Worm (Caenorhabditis elegans): ENCODE data around the gene frpr-6.

frpr-6 gene

ce11 chrV:9111957-9112356, 11.0 kb upstream of the frpr-6 start:
- TF ChIP-seq snpc-1.3 (tag; optimal IDR thresholded peaks at IDR 0.05; ENCODE audit: insufficient read depth): no peak
- no peak for TF ChIP-seq let-607 (tag; optimal IDR thresholded peaks at IDR 0.05)
- no peak for TF ChIP-seq aptf-3 (GFP tag; IDR thresholded peaks at IDR 0.05)
- no peak for TF ChIP-seq fkh-3 (tag; optimal IDR thresholded peaks at IDR 0.05)
- no peak for TF ChIP-seq repo-1 (tag; optimal IDR thresholded peaks at IDR 0.05)
- no peak for TF ChIP-seq ztf-6 (GFP tag; IDR thresholded peaks at IDR 0.05)
- TF ChIP-seq ceh-100 (GFP tag; IDR thresholded peaks at IDR 0.05): no peak
- no peak for TF ChIP-seq C17E4.6 (GFP tag; IDR thresholded peaks at IDR 0.05)
- TF ChIP-seq ceh-40 (GFP tag; IDR thresholded peaks at IDR 0.05): no peak
- no peak for TF ChIP-seq nhr-80 (tag; optimal IDR thresholded peaks at IDR 0.05)

ce11 chrV:9109281-9109680, 8.3 kb upstream of the frpr-6 start, which contains the start of gene pqn-31:
pqn-31 (plus strand) TSS chrV:9109581.
- no peak for TF ChIP-seq mes-4 (tag; optimal IDR thresholded peaks at IDR 0.05)
- TF ChIP-seq ceh-79 (tag; optimal IDR thresholded peaks at IDR 0.05): no peak
- no peak for TF ChIP-seq F10E7.11 (tag; optimal IDR thresholded peaks at IDR 0.05)
- no peak for TF ChIP-seq rec-8 (tag; optimal IDR thresholded peaks at IDR 0.05)
- TF ChIP-seq hlh-12 (tag; optimal IDR thresholded peaks at IDR 0.05): no peak
- no peak for TF ChIP-seq repo-1 (tag; optimal IDR thresholded peaks at IDR 0.05)
- no peak for TF ChIP-seq snpc-1.1 (tag; optimal IDR thresholded peaks at IDR 0.05; ENCODE audit: insufficient read depth)
- no peak for TF ChIP-seq ceh-40 (GFP tag; IDR thresholded peaks at IDR 0.05)
- no peak for TF ChIP-seq K12H6.12 (tag; optimal IDR thresholded peaks at IDR 0.05)
- TF ChIP-seq let-526 (GFP tag; IDR thresholded peaks at IDR 0.05): no peak
- no peak for TF ChIP-seq somi-1 (GFP tag; optimal IDR thresholded peaks at IDR 0.05)
- no peak for TF ChIP-seq F37B4.10 (GFP tag; IDR thresholded peaks at IDR 0.05)
- no peak for TF ChIP-seq B0336.3 (GFP tag; IDR thresholded peaks at IDR 0.05)
- TF ChIP-seq ztf-3 (GFP tag; optimal IDR thresholded peaks at IDR 0.05): no peak
- no peak for TF ChIP-seq unc-62 (GFP tag; optimal IDR thresholded peaks at IDR 0.05)
- no peak for TF ChIP-seq tbx-9 (tag; optimal IDR thresholded peaks at IDR 0.05; ENCODE audit: borderline replicate concordance)
- no peak for TF ChIP-seq xnd-1 (tag; optimal IDR thresholded peaks at IDR 0.05)

ce11 chrV:9108219-9108618, 7.3 kb upstream of the frpr-6 start, which contains the start of gene F21C10.18:
F21C10.18 (plus strand) TSS chrV:9108519.
- TF ChIP-seq F22D6.2 (tag; optimal IDR thresholded peaks at IDR 0.05) (no peak), madf-6 (GFP tag; IDR thresholded peaks at IDR 0.05) (no peak), Y56A3A.18 (GFP tag; IDR thresholded peaks at IDR 0.05) (no peak), sea-2 (GFP tag; IDR thresholded peaks at IDR 0.05) (no peak), fkh-3 (tag; optimal IDR thresholded peaks at IDR 0.05) (no peak), F57C9.4 (tag; optimal IDR thresholded peaks at IDR 0.05) (no peak), ztf-25 (GFP tag; IDR thresholded peaks at IDR 0.05) (no peak)

ce11 chrV:9098280-9098973, 2.5 kb downstream of the frpr-6 start, which contains the start of gene F21C10.9:
F21C10.9 (minus strand) TSS chrV:9098696.
- TF ChIP-seq hlh-26 (GFP tag; conservative IDR thresholded peaks at IDR 0.05): no peak
- TF ChIP-seq snpc-1.3 (tag; optimal IDR thresholded peaks at IDR 0.05; ENCODE audit: insufficient read depth): no peak
- TF ChIP-seq rcor-1 (GFP tag; IDR thresholded peaks at IDR 0.05): no peak
- TF ChIP-seq ekl-4 (GFP tag; IDR thresholded peaks at IDR 0.05): no peak
- TF ChIP-seq dpl-1 (GFP tag; optimal IDR thresholded peaks at IDR 0.05): no peak
- no peak for TF ChIP-seq ceh-100 (GFP tag; IDR thresholded peaks at IDR 0.05)
